Worm (Caenorhabditis elegans) whole organism, L4/young adult: ENCODE data around the gene C30G12.2.

Experiments
- W03F9.2 ChIP-seq: fragments of 150-350 bp; optimal IDR thresholded peaks from 2 replicates; lab custom pipeline; 2014; ENCODE audit warnings: missing biosample characterization, missing genetic modification characterization
- dao-5 ChIP-seq: sonication (generic microtip); optimal IDR thresholded peaks from 2 replicates; lab custom pipeline; 2016; ENCODE audit warnings: missing genotype, missing genetic modification characterization, moderate library complexity, missing compliant biosample characterization
- him-1 ChIP-seq: sonication (generic microtip); optimal IDR thresholded peaks from 2 replicates; lab custom pipeline; 2016; ENCODE audit warnings: missing genotype, missing genetic modification reagents, missing genetic modification characterization, missing compliant biosample characterization

ce11 chrII:7255614-7256162, 34.5 kb upstream of the C30G12.2 start, which contains the start of gene F32A5.8:
- TF ChIP-seq him-1 (tag; lab: Kevin White, UChicago) (no peak), dao-5 (tag; lab: Kevin White, UChicago) (no peak), W03F9.2 (tag; lab: Kevin White, UChicago) (no peak)
